Fruit fly (Drosophila melanogaster): ENCODE measurements around the gene CG13965.

DNA sequence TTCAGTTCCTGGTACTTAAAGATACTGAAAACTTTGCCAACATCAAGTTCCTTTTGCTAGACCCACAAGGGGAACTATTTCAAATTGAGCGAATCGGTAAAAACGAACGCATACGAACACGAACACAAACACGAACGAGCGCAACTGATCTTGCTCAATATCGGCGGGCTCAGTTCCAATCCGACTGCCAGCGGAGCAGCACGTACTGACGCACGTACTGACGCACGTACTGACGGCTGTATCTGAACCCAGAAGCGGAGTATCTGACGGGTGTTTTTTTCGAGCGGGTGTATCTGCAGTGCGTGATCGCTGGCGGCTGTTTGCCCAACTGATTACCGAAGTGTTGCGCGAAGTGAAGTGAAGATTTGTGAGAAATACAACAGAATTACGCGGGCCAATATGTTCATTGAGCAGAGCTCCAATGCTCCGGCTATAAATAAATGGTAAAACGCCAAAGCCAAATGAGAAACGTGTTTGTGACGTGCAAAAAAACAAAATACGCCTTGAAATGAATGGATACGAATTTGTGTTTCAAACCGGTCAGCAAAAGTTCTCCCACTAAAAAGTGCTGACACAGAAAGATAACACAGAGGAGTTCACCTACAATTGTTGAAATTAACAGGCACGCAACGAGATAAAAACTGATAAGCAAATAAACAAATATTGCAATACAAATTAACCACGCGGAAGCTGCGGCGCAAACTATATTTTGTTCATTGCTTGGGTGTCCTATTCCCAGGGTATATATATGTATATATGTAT lies 26.9 kb downstream of the CG13965 start:
- TF ChIP-seq tj (GFP tag; optimal IDR thresholded peaks at IDR 0.05) = peak; percentile 93
- no peak for TF ChIP-seq CG7045 (GFP tag; optimal IDR thresholded peaks at IDR 0.05)
- TF ChIP-seq CG1620 (GFP tag; optimal IDR thresholded peaks at IDR 0.05) = no peak
- no peak for TF ChIP-seq CG14711 (tag; optimal IDR thresholded peaks at IDR 0.05)
- no peak for TF ChIP-seq CG33017 (tag; optimal IDR thresholded peaks at IDR 0.05)
- TF ChIP-seq Clk (GFP tag; optimal IDR thresholded peaks at IDR 0.05) = no peak
- peak; percentile 21 for TF ChIP-seq CG7101 (tag; optimal IDR thresholded peaks at IDR 0.05)
- peak; percentile 21 for TF ChIP-seq bab1 (GFP tag; optimal IDR thresholded peaks at IDR 0.05)
- TF ChIP-seq ovo (GFP tag; optimal IDR thresholded peaks at IDR 0.05) = no peak
- no peak for TF ChIP-seq toe (GFP tag; optimal IDR thresholded peaks at IDR 0.05)
- no peak for TF ChIP-seq CG12768 (GFP tag; optimal IDR thresholded peaks at IDR 0.05)
